Fruit fly (Drosophila melanogaster) Kc167 (cell line): Measurements from ENCODE around the gene Chro.

Experiments used
- Sin3A ChIP-seq: fragments of >200 bp; optimal IDR thresholded peaks from 2 replicates; lab custom pipeline; 2018; ENCODE audit warnings: missing external identifiers
- h ChIP-seq: fragments of >200 bp; optimal IDR thresholded peaks from 3 replicates; lab custom pipeline; 2018; ENCODE audit warnings: missing external identifiers
- ttk ChIP-seq: sonication (Bioruptor generic); optimal IDR thresholded peaks from 2 replicates; lab custom pipeline; 2017; ENCODE audit warnings: missing external identifiers

- no peak for TF ChIP-seq ttk
- no peak for TF ChIP-seq Sin3A (lab: Kevin White, UChicago)
- no peak for TF ChIP-seq h
These were observed 39.0 kb downstream of the Chro start for dm6 chr3L:22839726-22840228.
